Worm (Caenorhabditis elegans) whole organism, L2 larva: Measurements from ENCODE around the gene F01G12.18.

ENCODE experiments used
- F13H6.1 ChIP-seq: sonication (generic microtip); optimal IDR thresholded peaks from 2 replicates; lab custom pipeline; 2016; ENCODE audit warnings: missing genetic modification characterization, missing compliant biosample characterization
- R02D3.7 ChIP-seq: fragments of 150-350 bp; optimal IDR thresholded peaks from 2 replicates; lab custom pipeline; 2014; ENCODE audit warnings: missing biosample characterization, missing genetic modification characterization
- Y55F3AM.14 ChIP-seq: fragments of 200-800 bp; sonication (Bioruptor generic); optimal IDR thresholded peaks from 2 replicates; lab custom pipeline; 2018; ENCODE audit warnings: mild to moderate bottlenecking, missing genetic modification characterization, missing compliant biosample characterization
- alr-1 ChIP-seq: fragments of 150-350 bp; optimal IDR thresholded peaks from 2 replicates; lab custom pipeline; 2014; ENCODE audit warnings: missing biosample characterization, missing genetic modification characterization
- aly-2 ChIP-seq: fragments of 150-350 bp; optimal IDR thresholded peaks from 2 replicates; lab custom pipeline; 2014; ENCODE audit warnings: missing biosample characterization, missing genetic modification characterization
- ama-1 ChIP-seq: fragments of 150-350 bp; optimal IDR thresholded peaks from 2 replicates; lab custom pipeline; 2018; ENCODE audit warnings: inconsistent platforms
- blmp-1 ChIP-seq: sonication (generic microtip); optimal IDR thresholded peaks from 2 replicates; lab custom pipeline; 2017; ENCODE audit warnings: missing genetic modification characterization, mild to moderate bottlenecking, missing compliant biosample characterization, antibody characterized with exemption, moderate library complexity; ENCODE audit not compliant: insufficient read depth
- ceh-16 ChIP-seq: fragments of 150-350 bp; optimal IDR thresholded peaks from 2 replicates; lab custom pipeline; 2014; ENCODE audit warnings: missing biosample characterization, missing genetic modification characterization
- crh-2 ChIP-seq: sonication (generic microtip); optimal IDR thresholded peaks from 2 replicates; lab custom pipeline; 2017; ENCODE audit warnings: missing biosample characterization, missing genetic modification characterization
- egl-27 ChIP-seq: sonication (generic microtip); optimal IDR thresholded peaks from 3 replicates; lab custom pipeline; 2017; ENCODE audit warnings: missing biosample characterization, missing genetic modification reagents, missing genetic modification characterization
- elt-1 ChIP-seq: fragments of 150-350 bp; optimal IDR thresholded peaks from 2 replicates; lab custom pipeline; 2014; ENCODE audit warnings: missing biosample characterization, missing genetic modification characterization
- fos-1 ChIP-seq: fragments of 150-350 bp; optimal IDR thresholded peaks from 2 replicates; lab custom pipeline; 2014; ENCODE audit warnings: missing biosample characterization, missing genetic modification characterization
- lin-39 ChIP-seq: fragments of 150-350 bp; optimal IDR thresholded peaks from 2 replicates; lab custom pipeline; 2014; ENCODE audit warnings: missing biosample characterization, missing genetic modification reagents, missing genetic modification characterization
- mab-5 ChIP-seq: fragments of 150-350 bp; optimal IDR thresholded peaks from 2 replicates; lab custom pipeline; 2014; ENCODE audit warnings: missing biosample characterization, missing genetic modification characterization
- mdl-1 ChIP-seq, 2 experiments: fragments of 150-350 bp in 1 of 2; sonication (generic microtip) in 1 of 2; optimal IDR thresholded peaks; 2 replicates each; lab custom pipeline; 2017; ENCODE audit warnings: missing biosample characterization in 2 of 2, missing genetic modification characterization in 2 of 2
- nhr-10 ChIP-seq: sonication (generic microtip); optimal IDR thresholded peaks from 2 replicates; lab custom pipeline; 2017; ENCODE audit warnings: missing biosample characterization, missing genetic modification characterization
- nhr-23 ChIP-seq: fragments of 150-350 bp; optimal IDR thresholded peaks from 2 replicates; lab custom pipeline; 2014; ENCODE audit warnings: missing biosample characterization, missing genetic modification reagents, missing genetic modification characterization
- nhr-237 ChIP-seq: fragments of 150-350 bp; optimal IDR thresholded peaks from 2 replicates; lab custom pipeline; 2014; ENCODE audit warnings: missing biosample characterization, missing genetic modification characterization
- nhr-6 ChIP-seq: fragments of 150-350 bp; optimal IDR thresholded peaks from 2 replicates; lab custom pipeline; 2014; ENCODE audit warnings: missing biosample characterization, missing genetic modification characterization
- nhr-77 ChIP-seq: fragments of 150-350 bp; optimal IDR thresholded peaks from 2 replicates; lab custom pipeline; 2014; ENCODE audit warnings: missing biosample characterization, missing genetic modification characterization
- peb-1 ChIP-seq: fragments of 150-350 bp; optimal IDR thresholded peaks from 2 replicates; lab custom pipeline; 2014; ENCODE audit warnings: missing biosample characterization, missing genetic modification characterization
- sma-3 ChIP-seq: sonication (generic microtip); optimal IDR thresholded peaks from 2 replicates; lab custom pipeline; 2016; ENCODE audit warnings: missing genetic modification reagents, missing genetic modification characterization, missing compliant biosample characterization
- sma-9 ChIP-seq, 2 experiments: fragments of 150-350 bp in 1 of 2; sonication (generic microtip) in 1 of 2; optimal IDR thresholded peaks; 2 replicates each; lab custom pipeline; 2014 to 2016; ENCODE audit warnings: missing genetic modification characterization in 2 of 2, mild to moderate bottlenecking in 1 of 2, missing biosample characterization in 1 of 2, missing compliant biosample characterization in 1 of 2, missing genetic modification reagents in 1 of 2, moderate library complexity in 1 of 2
- snpc-4 ChIP-seq: fragments of 150-350 bp; optimal IDR thresholded peaks from 2 replicates; lab custom pipeline; 2014; ENCODE audit warnings: missing biosample characterization, missing genetic modification characterization
- unc-39 ChIP-seq: fragments of 150-350 bp; optimal IDR thresholded peaks from 2 replicates; lab custom pipeline; 2014; ENCODE audit warnings: missing biosample characterization, missing genetic modification characterization
- zag-1 ChIP-seq: fragments of 150-350 bp; optimal IDR thresholded peaks from 2 replicates; lab custom pipeline; 2014; ENCODE audit warnings: missing biosample characterization, missing genetic modification characterization
- ztf-1 ChIP-seq: fragments of 200-800 bp; sonication (Bioruptor generic); conservative IDR thresholded peaks from 2 replicates; pipeline ENCODE4 v1.3.6; 2022; ENCODE audit warnings: missing genetic modification characterization, missing compliant biosample characterization
- ztf-4 ChIP-seq: fragments of 150-350 bp; optimal IDR thresholded peaks from 2 replicates; lab custom pipeline; 2014; ENCODE audit warnings: missing biosample characterization, missing genetic modification characterization

The F01G12.18 gene

DNA sequence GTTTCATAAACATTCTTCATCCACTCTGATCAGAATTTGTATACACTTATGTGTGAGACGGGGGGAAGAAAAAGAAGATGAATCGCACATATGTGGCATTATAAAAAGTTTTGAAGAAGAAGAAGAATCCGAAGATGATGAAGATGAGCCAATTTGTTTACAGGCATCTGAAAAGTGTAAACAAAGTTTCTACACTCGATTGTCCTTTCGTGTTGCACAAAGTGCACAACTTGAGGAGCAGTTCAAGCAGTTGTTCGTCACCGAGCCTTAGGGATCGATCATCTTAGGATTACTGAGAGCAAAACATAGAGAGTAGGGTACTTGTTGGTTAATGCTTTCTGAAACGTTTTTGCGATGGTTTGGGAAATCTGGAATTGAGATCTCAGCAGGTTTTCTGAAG is 7.2 kb downstream of the F01G12.18 start:
- TF ChIP-seq lin-39 (tag; lab: Kevin White, UChicago) (no peak), ceh-16 (tag; lab: Kevin White, UChicago) (no peak), R02D3.7 (tag; lab: Kevin White, UChicago) (no peak), ztf-4 (tag; lab: Kevin White, UChicago) (no peak), elt-1 (tag; lab: Kevin White, UChicago) (no peak), ama-1 (lab: Kevin White, UChicago) (no peak), sma-9 (GFP tag; optimal IDR thresholded peaks at IDR 0.05; lab: Kevin White, UChicago) (no peak), sma-9 (tag; optimal IDR thresholded peaks at IDR 0.05; lab: Kevin White, UChicago) (no peak)

DNA sequence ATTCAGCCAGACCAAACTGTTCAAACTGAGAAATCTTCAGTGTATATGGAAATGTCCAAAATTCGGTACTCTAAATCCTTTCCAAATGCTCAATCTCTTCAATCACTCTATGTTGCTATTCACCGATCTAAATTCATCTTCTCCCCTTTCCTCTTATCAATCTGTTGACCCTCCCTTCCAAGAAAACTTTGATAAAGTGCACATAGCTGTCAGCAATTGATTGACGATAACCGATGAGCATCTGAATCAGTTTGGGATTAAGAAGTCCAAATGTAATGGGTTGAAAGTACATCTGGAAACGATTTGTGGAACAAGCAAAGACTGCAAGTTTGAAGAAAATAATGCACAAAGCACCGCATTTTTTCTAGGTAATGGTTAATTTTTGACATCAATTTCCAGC is 8.3 kb downstream of the F01G12.18 start:
- TF ChIP-seq nhr-6 (no peak), sma-9 (GFP tag; optimal IDR thresholded peaks at IDR 0.05; lab: Kevin White, UChicago) (peak; percentile 36), sma-9 (tag; optimal IDR thresholded peaks at IDR 0.05; lab: Kevin White, UChicago) (no peak)

DNA sequence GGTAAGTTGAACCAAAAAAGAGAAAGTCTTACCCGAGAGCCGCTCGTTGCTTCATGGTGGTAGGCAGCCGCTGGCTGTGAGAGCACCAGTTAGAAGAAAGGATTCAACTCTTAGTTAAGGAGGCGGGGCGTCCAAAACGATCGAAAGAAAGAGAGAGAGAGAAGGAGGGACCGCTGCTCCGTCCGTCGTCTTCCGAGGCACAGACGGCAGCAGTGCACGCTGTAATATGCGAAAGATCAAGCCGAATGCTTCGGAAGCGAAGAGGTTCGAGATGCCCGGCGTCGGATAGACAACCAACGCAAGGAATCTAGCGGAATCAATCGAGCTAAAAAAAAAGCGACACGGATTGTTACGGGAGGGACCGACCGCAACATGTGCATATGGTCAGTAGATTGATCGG is 9.0 kb downstream of the F01G12.18 start, which contains the start of gene let-2:
TSS of gene let-2 (minus strand) at position 68 of the 400 bp plus-strand sequence.
- TF ChIP-seq nhr-6 (no peak), ztf-4 (tag; lab: Kevin White, UChicago) (no peak), unc-39 (tag; lab: Kevin White, UChicago) (no peak), peb-1 (no peak), sma-9 (GFP tag; optimal IDR thresholded peaks at IDR 0.05; lab: Kevin White, UChicago) (peak; percentile 14), sma-9 (tag; optimal IDR thresholded peaks at IDR 0.05; lab: Kevin White, UChicago) (no peak), F13H6.1 (tag; lab: Kevin White, UChicago) (peak; percentile 53), aly-2 (tag; lab: Kevin White, UChicago) (no peak), zag-1 (tag; lab: Kevin White, UChicago) (no peak), nhr-10 (tag; lab: Kevin White, UChicago) (no peak), snpc-4 (tag; lab: Kevin White, UChicago) (no peak)

DNA sequence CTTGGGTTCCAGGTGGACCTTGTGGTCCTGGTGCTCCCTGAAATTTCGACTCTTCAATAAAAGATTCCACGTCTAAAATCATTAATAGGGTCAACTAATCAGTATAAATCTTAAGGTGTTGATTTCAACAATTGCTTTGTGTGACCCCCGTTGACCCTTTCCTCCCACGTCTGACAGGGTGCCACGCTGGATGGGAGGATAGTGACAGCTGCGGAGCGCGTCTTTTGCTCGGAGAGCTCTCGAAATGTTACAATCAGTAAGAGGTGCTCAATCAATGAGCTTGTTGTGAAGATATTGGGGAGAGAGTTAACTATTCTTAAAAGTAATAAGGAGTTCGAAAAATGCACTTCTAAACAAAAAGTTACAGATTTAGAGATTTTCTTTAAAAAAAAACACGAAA is 9.9 kb downstream of the F01G12.18 start:
- TF ChIP-seq blmp-1 (tag; lab: Kevin White, UChicago) (no peak), sma-9 (GFP tag; optimal IDR thresholded peaks at IDR 0.05; lab: Kevin White, UChicago) (peak; percentile 44), sma-9 (tag; optimal IDR thresholded peaks at IDR 0.05; lab: Kevin White, UChicago) (no peak)

DNA sequence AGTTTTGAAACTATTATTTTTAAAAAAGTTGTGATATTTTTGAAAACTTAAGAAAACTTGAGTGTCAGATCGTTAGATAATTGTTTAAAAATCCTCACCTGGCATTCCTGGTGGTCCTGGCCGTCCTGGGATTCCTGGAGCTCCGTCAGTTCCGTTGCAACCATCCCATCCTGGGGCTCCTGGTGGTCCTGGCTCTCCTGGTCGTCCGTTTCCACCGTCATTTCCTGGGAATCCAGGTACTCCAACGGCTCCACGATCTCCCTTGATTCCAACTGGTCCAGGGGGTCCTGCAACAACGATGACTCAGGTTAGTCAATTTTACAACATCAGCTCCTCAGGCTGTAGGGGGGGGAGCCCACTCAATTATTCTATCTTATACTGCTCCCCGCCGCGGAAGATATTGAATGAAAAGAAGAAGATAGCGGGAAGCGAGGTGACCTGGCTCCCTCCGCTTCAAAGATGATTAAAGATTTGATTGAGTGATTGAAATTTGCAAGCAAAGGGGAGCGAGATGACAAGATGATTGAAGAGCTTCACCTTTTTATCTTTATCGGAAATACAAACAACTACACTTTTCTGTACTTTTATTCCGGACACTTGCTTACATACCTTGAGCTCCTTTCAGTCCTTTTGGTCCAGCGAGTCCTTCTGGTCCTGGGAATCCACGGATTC is 10.4 kb downstream of the F01G12.18 start:
- TF ChIP-seq nhr-10 (tag; lab: Kevin White, UChicago) (no peak), mdl-1 (tag; optimal IDR thresholded peaks at IDR 0.05; lab: Kevin White, UChicago) (no peak), sma-9 (GFP tag; optimal IDR thresholded peaks at IDR 0.05; lab: Kevin White, UChicago) (peak; percentile 58), sma-9 (tag; optimal IDR thresholded peaks at IDR 0.05; lab: Kevin White, UChicago) (no peak)
- TF ChIP-seq, all 48 proteins: peak for 1

DNA sequence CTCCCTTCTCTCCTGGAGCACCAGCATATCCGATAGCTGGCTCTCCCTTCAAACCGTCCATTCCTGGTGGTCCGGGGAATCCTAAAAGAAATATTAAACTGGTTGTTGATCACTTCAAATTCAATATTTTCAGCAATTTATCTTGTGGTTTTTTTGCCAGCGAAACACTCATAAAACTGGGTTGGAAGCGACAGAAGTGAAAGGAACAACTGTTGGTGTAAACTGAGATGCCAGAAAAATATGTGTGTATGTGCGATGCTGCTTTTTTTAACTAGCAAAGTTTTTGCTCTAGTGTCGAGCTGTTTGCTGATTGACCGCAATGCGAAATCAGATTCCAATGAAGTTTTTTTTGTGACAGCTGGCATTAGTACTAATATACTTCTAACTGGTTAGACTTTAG is 11.1 kb downstream of the F01G12.18 start:
- TF ChIP-seq egl-27 (tag; lab: Kevin White, UChicago) = no peak
- no peak for TF ChIP-seq nhr-237 (tag; lab: Kevin White, UChicago)
- no peak for TF ChIP-seq ztf-1 (GFP tag; lab: Robert Waterston, UW)

DNA sequence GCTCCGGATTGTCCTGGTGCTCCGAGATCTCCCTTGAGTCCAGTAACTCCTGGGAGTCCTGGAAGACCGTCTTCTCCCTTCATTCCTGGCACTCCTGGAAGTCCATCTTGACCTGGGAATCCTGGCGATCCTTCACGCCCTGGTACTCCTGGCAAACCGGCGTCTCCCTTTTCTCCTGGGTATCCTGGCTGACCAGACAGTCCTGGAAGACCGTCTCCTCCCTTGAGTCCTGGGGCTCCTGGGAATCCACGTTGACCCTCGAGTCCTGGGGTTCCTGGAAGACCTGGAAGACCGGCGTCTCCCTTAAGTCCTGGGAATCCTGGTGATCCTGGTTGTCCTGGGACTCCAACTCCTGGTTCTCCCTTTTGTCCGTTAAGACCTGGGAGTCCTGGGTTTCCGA is 14.3 kb downstream of the F01G12.18 start:
- TF ChIP-seq nhr-237 (tag; lab: Kevin White, UChicago) (no peak), mab-5 (tag; lab: Kevin White, UChicago) (no peak), peb-1 (no peak), nhr-77 (tag; lab: Kevin White, UChicago) (no peak), fos-1 (tag; lab: Kevin White, UChicago) (no peak), sma-3 (no peak)

DNA sequence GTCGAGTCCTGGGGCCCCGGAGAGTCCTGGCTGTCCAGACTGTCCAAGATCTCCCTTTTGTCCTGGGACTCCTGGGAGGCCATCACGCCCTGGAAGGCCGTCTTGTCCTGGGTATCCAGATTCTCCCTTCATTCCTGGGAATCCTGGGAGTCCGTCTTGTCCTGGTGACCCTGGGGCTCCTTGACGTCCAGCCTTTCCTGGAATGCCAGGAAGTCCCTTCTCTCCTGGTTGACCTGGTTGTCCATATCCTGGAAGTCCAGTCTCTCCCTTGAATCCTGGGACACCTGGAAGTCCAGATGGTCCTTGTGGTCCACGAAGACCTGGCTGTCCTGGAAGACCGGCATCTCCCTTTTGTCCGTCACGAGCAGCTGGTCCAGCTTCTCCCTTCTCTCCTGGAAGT is 15.2 kb downstream of the F01G12.18 start:
- TF ChIP-seq alr-1 (tag; lab: Kevin White, UChicago) (no peak), mdl-1 (tag; optimal IDR thresholded peaks at IDR 0.05; lab: Kevin White, UChicago) (no peak), R02D3.7 (tag; lab: Kevin White, UChicago) (no peak), Y55F3AM.14 (GFP tag; lab: Kevin White, UChicago) (no peak), elt-1 (tag; lab: Kevin White, UChicago) (no peak), nhr-23 (no peak), crh-2 (no peak)
